Fruit fly (Drosophila melanogaster) whole organism, embryonic: ENCODE measurements around the gene kis.
A peak's percentile ranks its signal among the peaks of the same experiment; 100 is the strongest.

Experiments used
- Atf-2 ChIP-seq: fragments of 200-800 bp; sonication (Bioruptor generic); optimal IDR thresholded peaks from 2 replicates; lab custom pipeline; 2016; ENCODE audit warnings: missing biosample characterization, missing genetic modification characterization
- Awh ChIP-seq: fragments of 200-800 bp; sonication (Bioruptor generic); IDR thresholded peaks from 2 replicates; pipeline ENCODE4, ENCODE4 v1.3.6; 2022; ENCODE audit warnings: missing biosample characterization, missing genetic modification characterization
- CG10321 ChIP-seq: fragments of 200-800 bp; sonication (Bioruptor generic); IDR thresholded peaks from 2 replicates; pipeline ENCODE4 v1.3.6; 2022; ENCODE audit warnings: missing biosample characterization, missing genetic modification characterization
- CG11456 ChIP-seq: fragments of 200-800 bp; sonication (Bioruptor generic); IDR thresholded peaks from 3 replicates; pipeline ENCODE4 v1.3.6; 2022; ENCODE audit warnings: missing biosample characterization, missing genetic modification characterization
- CG11695 ChIP-seq: fragments of 200-800 bp; sonication (Bioruptor generic); IDR thresholded peaks from 3 replicates; pipeline ENCODE4 v1.3.6; 2022; ENCODE audit warnings: missing biosample characterization, missing genetic modification characterization
- CG13894 ChIP-seq: fragments of 200-800 bp; sonication (Bioruptor generic); optimal IDR thresholded peaks from 3 replicates; lab custom pipeline; 2018; ENCODE audit warnings: missing biosample characterization, mild to moderate bottlenecking, missing genetic modification characterization, moderate library complexity
- CG14710 ChIP-seq: fragments of 200-800 bp; sonication (Bioruptor generic); optimal IDR thresholded peaks from 3 replicates; lab custom pipeline; 2019; ENCODE audit warnings: missing biosample characterization, mild to moderate bottlenecking, missing genetic modification characterization, moderate library complexity
- CG14860 ChIP-seq: fragments of 200-800 bp; sonication (Bioruptor generic); IDR thresholded peaks from 3 replicates; pipeline ENCODE4 v1.3.6; 2022; ENCODE audit warnings: missing biosample characterization, missing genetic modification characterization; ENCODE audit not compliant: partially characterized antibody
- CG15011 ChIP-seq: fragments of 200-800 bp; sonication (Bioruptor generic); optimal IDR thresholded peaks from 3 replicates; lab custom pipeline; 2018; ENCODE audit warnings: missing biosample characterization, mild to moderate bottlenecking, missing genetic modification characterization
- CG15269 ChIP-seq: fragments of 200-800 bp; sonication (Bioruptor generic); optimal IDR thresholded peaks from 2 replicates; lab custom pipeline; 2018; ENCODE audit warnings: missing biosample characterization, mild to moderate bottlenecking, missing genetic modification characterization, moderate library complexity
- CG1602 ChIP-seq: fragments of 200-800 bp; sonication (Bioruptor generic); optimal IDR thresholded peaks from 3 replicates; lab custom pipeline; 2016; ENCODE audit warnings: missing biosample characterization, missing genetic modification characterization
- CG1647 ChIP-seq: fragments of 200-800 bp; sonication (Bioruptor generic); optimal IDR thresholded peaks from 3 replicates; lab custom pipeline; 2016; ENCODE audit warnings: missing biosample characterization, missing genetic modification characterization
- CG17385 ChIP-seq: fragments of 200-800 bp; sonication (Bioruptor generic); optimal IDR thresholded peaks from 3 replicates; lab custom pipeline; 2018; ENCODE audit warnings: missing biosample characterization, mild to moderate bottlenecking, missing genetic modification characterization
- CG17829 ChIP-seq: fragments of 200-800 bp; optimal IDR thresholded peaks from 2 replicates; lab custom pipeline; 2019; ENCODE audit warnings: missing biosample characterization, mild to moderate bottlenecking, missing genetic modification characterization, moderate library complexity
- CG2129 ChIP-seq: fragments of 200-800 bp; sonication (Bioruptor generic); IDR thresholded peaks from 2 replicates; pipeline ENCODE4 v1.3.6; 2022; ENCODE audit warnings: missing biosample characterization, missing genetic modification characterization; ENCODE audit not compliant: partially characterized antibody
- CG2678 ChIP-seq: fragments of 200-800 bp; sonication (Bioruptor generic); optimal IDR thresholded peaks from 3 replicates; lab custom pipeline; 2019; ENCODE audit warnings: missing biosample characterization, mild to moderate bottlenecking, missing genetic modification characterization, moderate library complexity
- CG2712 ChIP-seq: fragments of 200-800 bp; optimal IDR thresholded peaks from 3 replicates; lab custom pipeline; 2019; ENCODE audit warnings: missing biosample characterization, mild to moderate bottlenecking, missing genetic modification characterization, moderate library complexity
- CG3407 ChIP-seq: fragments of 200-800 bp; sonication (Bioruptor generic); optimal IDR thresholded peaks from 2 replicates; lab custom pipeline; 2018; ENCODE audit warnings: missing biosample characterization, mild to moderate bottlenecking, missing genetic modification characterization
- CG5953 ChIP-seq: fragments of 200-800 bp; sonication (Bioruptor generic); IDR thresholded peaks from 2 replicates; pipeline ENCODE4 v1.3.6; 2022; ENCODE audit warnings: missing biosample characterization, missing genetic modification characterization
- CG6689 ChIP-seq: fragments of 200-800 bp; sonication (Bioruptor generic); IDR thresholded peaks from 2 replicates; pipeline ENCODE4 v1.3.6; 2022; ENCODE audit warnings: missing biosample characterization, missing genetic modification characterization
- CG6813 ChIP-seq: fragments of 200-800 bp; sonication (Bioruptor generic); optimal IDR thresholded peaks from 2 replicates; lab custom pipeline; 2017; ENCODE audit warnings: missing biosample characterization, missing genetic modification characterization, mild to moderate bottlenecking, moderate library complexity, missing genetic modification reagents
- CG9437 ChIP-seq: fragments of 200-800 bp; sonication (Bioruptor generic); optimal IDR thresholded peaks from 2 replicates; lab custom pipeline; 2018; ENCODE audit warnings: missing biosample characterization, mild to moderate bottlenecking, missing genetic modification characterization
- CG9609 ChIP-seq: fragments of 200-800 bp; sonication (Bioruptor generic); optimal IDR thresholded peaks from 3 replicates; lab custom pipeline; 2016; ENCODE audit warnings: missing biosample characterization, missing genetic modification characterization
- Dek ChIP-seq: fragments of 200-800 bp; sonication (Bioruptor generic); optimal IDR thresholded peaks from 3 replicates; lab custom pipeline; 2019; ENCODE audit warnings: missing biosample characterization, mild to moderate bottlenecking, missing genetic modification characterization, moderate library complexity
- Ets65A ChIP-seq: fragments of 200-800 bp; sonication (Bioruptor generic); peaks from one replicate; lab custom pipeline; 2016; ENCODE audit warnings: missing biosample characterization, missing genetic modification characterization
- Hand ChIP-seq: fragments of 200-800 bp; sonication (Bioruptor generic); optimal IDR thresholded peaks from 2 replicates; lab custom pipeline; 2017; ENCODE audit warnings: mild to moderate bottlenecking, missing biosample characterization, missing genetic modification reagents, missing genetic modification characterization
- Kr ChIP-seq: fragments of 200-800 bp; sonication (Bioruptor generic); optimal IDR thresholded peaks from 2 replicates; lab custom pipeline; 2017; ENCODE audit warnings: missing biosample characterization, mild to moderate bottlenecking, missing genetic modification characterization
- Lhr ChIP-seq: fragments of 200-800 bp; sonication (Bioruptor generic); optimal IDR thresholded peaks from 3 replicates; lab custom pipeline; 2017; ENCODE audit warnings: mild to moderate bottlenecking, missing biosample characterization, missing genetic modification reagents, missing genetic modification characterization
- Max ChIP-seq: fragments of 200-800 bp; sonication (Bioruptor generic); optimal IDR thresholded peaks from 2 replicates; lab custom pipeline; 2016; ENCODE audit warnings: missing biosample characterization, mild to moderate bottlenecking, missing genetic modification characterization
- Sox100B ChIP-seq: fragments of 200-800 bp; sonication (Bioruptor generic); optimal IDR thresholded peaks from 3 replicates; lab custom pipeline; 2018; ENCODE audit warnings: missing biosample characterization, mild to moderate bottlenecking, missing genetic modification characterization
- Vsx1 ChIP-seq: fragments of 200-800 bp; sonication (Bioruptor generic); optimal IDR thresholded peaks from 2 replicates; lab custom pipeline; 2017; ENCODE audit warnings: missing biosample characterization, mild to moderate bottlenecking, missing genetic modification characterization, missing genetic modification reagents
- ase ChIP-seq: fragments of 200-800 bp; sonication (Bioruptor generic); IDR thresholded peaks from 3 replicates; pipeline ENCODE4 v1.3.6; 2022; ENCODE audit warnings: missing biosample characterization, missing genetic modification characterization
- bab2 ChIP-seq: fragments of 200-800 bp; sonication (Bioruptor generic); optimal IDR thresholded peaks from 2 replicates; lab custom pipeline; 2016; ENCODE audit warnings: missing biosample characterization, missing genetic modification characterization
- bcd ChIP-seq: fragments of 200-800 bp; sonication (Bioruptor generic); optimal IDR thresholded peaks from 2 replicates; lab custom pipeline; 2017; ENCODE audit warnings: missing biosample characterization, mild to moderate bottlenecking, missing genetic modification characterization
- chinmo ChIP-seq: fragments of 200-800 bp; sonication (Bioruptor generic); IDR thresholded peaks from 4 replicates; pipeline ENCODE4 v1.3.6; 2022; ENCODE audit warnings: missing biosample characterization, missing genetic modification characterization; ENCODE audit not compliant: partially characterized antibody
- chm ChIP-seq: fragments of 200-800 bp; sonication (Bioruptor generic); IDR thresholded peaks from 2 replicates; pipeline ENCODE4 v1.3.6; 2022; ENCODE audit warnings: missing biosample characterization, missing genetic modification characterization
- danr ChIP-seq: fragments of 200-800 bp; sonication (Bioruptor generic); IDR thresholded peaks from 2 replicates; pipeline ENCODE4 v1.3.6; 2022; ENCODE audit warnings: missing biosample characterization, missing genetic modification characterization
- dmrt99B ChIP-seq: fragments of 200-800 bp; sonication (Bioruptor generic); optimal IDR thresholded peaks from 2 replicates; lab custom pipeline; 2018; ENCODE audit warnings: missing biosample characterization, mild to moderate bottlenecking, missing genetic modification characterization, moderate library complexity
- mld ChIP-seq: fragments of 200-800 bp; sonication (Bioruptor generic); IDR thresholded peaks from 3 replicates; pipeline ENCODE4 v1.3.6; 2022; ENCODE audit warnings: missing biosample characterization, missing genetic modification characterization; ENCODE audit not compliant: partially characterized antibody
- org-1 ChIP-seq: fragments of 200-800 bp; sonication (Bioruptor generic); optimal IDR thresholded peaks from 2 replicates; lab custom pipeline; 2017; ENCODE audit warnings: missing biosample characterization, missing genetic modification characterization
- pnt ChIP-seq: fragments of 200-800 bp; sonication (Bioruptor generic); optimal IDR thresholded peaks from 3 replicates; lab custom pipeline; 2016; ENCODE audit warnings: missing biosample characterization, missing genetic modification characterization
- prd ChIP-seq, 3 experiments: fragments of >200 bp in 2 of 3; fragments of 200-800 bp in 1 of 3; sonication (Bioruptor generic) in 1 of 3; optimal IDR thresholded peaks in 2 of 3; IDR thresholded peaks in 1 of 3; 2 replicates in 2 of 3; 3 replicates in 1 of 3; pipeline versions ENCODE4 v1.3.6 to Lab custom; 2017 to 2022; ENCODE audit warnings: missing biosample characterization in 1 of 3, missing genetic modification characterization in 1 of 3
- pzg ChIP-seq: fragments of 200-800 bp; sonication (Bioruptor generic); optimal IDR thresholded peaks from 3 replicates; lab custom pipeline; 2018; ENCODE audit warnings: missing biosample characterization, mild to moderate bottlenecking, missing genetic modification characterization, moderate library complexity
- ranshi ChIP-seq: fragments of 200-800 bp; sonication (Bioruptor generic); IDR thresholded peaks from 2 replicates; pipeline ENCODE4 v1.3.6; 2022; ENCODE audit warnings: missing biosample characterization, missing genetic modification characterization
- tin ChIP-seq: fragments of 200-800 bp; sonication (Bioruptor generic); optimal IDR thresholded peaks from 3 replicates; lab custom pipeline; 2016; ENCODE audit warnings: missing biosample characterization, missing genetic modification characterization
- tna ChIP-seq: fragments of 200-800 bp; sonication (Bioruptor generic); IDR thresholded peaks from 2 replicates; pipeline ENCODE4 v1.3.6; 2022; ENCODE audit warnings: missing biosample characterization, missing genetic modification characterization; ENCODE audit not compliant: partially characterized antibody
- tup ChIP-seq: fragments of 200-800 bp; sonication (Bioruptor generic); optimal IDR thresholded peaks from 2 replicates; lab custom pipeline; 2016; ENCODE audit warnings: missing biosample characterization, mild to moderate bottlenecking, missing genetic modification characterization, moderate library complexity
- zf30C ChIP-seq: fragments of 200-800 bp; sonication (Bioruptor generic); optimal IDR thresholded peaks from 3 replicates; lab custom pipeline; 2018; ENCODE audit warnings: missing biosample characterization, mild to moderate bottlenecking, missing genetic modification characterization

The kis gene

dm6 chr2L:182360-183144, 68.1 kb downstream of the kis start (continued):
- peak; percentile 100 for TF ChIP-seq CG9437 (GFP tag; lab: Kevin White, UChicago)
- TF ChIP-seq CG14860 (GFP tag; lab: Robert Waterston, UW): 0 out of 3 replicates have a peak, but pooled peaks have one; percentile 11
- TF ChIP-seq CG14710 (tag; lab: Kevin White, UChicago): no peak
- TF ChIP-seq Sox100B (GFP tag; lab: Kevin White, UChicago): no peak
- TF ChIP-seq pnt: no peak
- TF ChIP-seq CG3407 (GFP tag; lab: Kevin White, UChicago): no peak
- no peak for TF ChIP-seq CG2678 (tag; lab: Kevin White, UChicago)
- no peak for TF ChIP-seq CG11695 (GFP tag; lab: Robert Waterston, UW)
- no peak for TF ChIP-seq tup (GFP tag; lab: Kevin White, UChicago)
- TF ChIP-seq zf30C (GFP tag; lab: Kevin White, UChicago): no peak
- TF ChIP-seq CG9609 (GFP tag; lab: Kevin White, UChicago): no peak
- TF ChIP-seq CG10321 (GFP tag; lab: Robert Waterston, UW): no peak
- no peak for TF ChIP-seq ranshi (GFP tag; lab: Robert Waterston, UW)
- TF ChIP-seq Max (GFP tag; lab: Kevin White, UChicago): peak; percentile 41
- no peak for TF ChIP-seq danr (GFP tag; lab: Robert Waterston, UW)
- 0 out of 2 replicates have a peak, but pooled peaks have one; percentile 18 for TF ChIP-seq tna (GFP tag; lab: Robert Waterston, UW)
- TF ChIP-seq dmrt99B (tag; lab: Kevin White, UChicago): no peak
- 0 out of 4 replicates have a peak, but pooled peaks have one; percentile 75 for TF ChIP-seq chinmo (GFP tag; lab: Robert Waterston, UW)
- TF ChIP-seq CG17829 (tag; lab: Kevin White, UChicago): no peak
- no peak for TF ChIP-seq Awh (GFP tag; lab: Robert Waterston, UW)
- peak; percentile 41 for TF ChIP-seq pzg (GFP tag; lab: Kevin White, UChicago)
- no peak; the same call in 1 of the 2 replicates for TF ChIP-seq CG6689
- TF ChIP-seq CG17385: no peak
- TF ChIP-seq mld (GFP tag; lab: Robert Waterston, UW): no peak
- TF ChIP-seq ase (GFP tag; lab: Robert Waterston, UW): no peak
- TF ChIP-seq tin: no peak
- TF ChIP-seq prd (optimal IDR thresholded peaks at IDR 0.05; lab: Kevin White, UChicago): no peak
- TF ChIP-seq prd (GFP tag; IDR thresholded peaks at IDR 0.05; lab: Robert Waterston, UW): no peak
- no peak for TF ChIP-seq Vsx1 (GFP tag; lab: Kevin White, UChicago)
- no peak for TF ChIP-seq CG15011
- TF ChIP-seq CG2712 (tag; lab: Kevin White, UChicago): peak; percentile 28
- TF ChIP-seq CG6813 (GFP tag; lab: Kevin White, UChicago): no peak
- TF ChIP-seq CG1602: no peak
- no peak for TF ChIP-seq bab2 (GFP tag; lab: Kevin White, UChicago)
- no peak for TF ChIP-seq bcd (GFP tag; lab: Kevin White, UChicago)
- TF ChIP-seq chm (GFP tag; lab: Robert Waterston, UW): no peak
- TF ChIP-seq Atf-2 (GFP tag; lab: Kevin White, UChicago): no peak
- TF ChIP-seq CG15269: no peak
- no peak for TF ChIP-seq CG5953
- TF ChIP-seq Hand (GFP tag; lab: Kevin White, UChicago): no peak
- no peak for TF ChIP-seq Dek (tag; lab: Kevin White, UChicago)
- TF ChIP-seq Kr: no peak
- TF ChIP-seq Ets65A (GFP tag; lab: Kevin White, UChicago): no peak
- TF ChIP-seq org-1 (GFP tag; lab: Kevin White, UChicago): no peak
- TF ChIP-seq CG13894 (tag; lab: Kevin White, UChicago): no peak
- TF ChIP-seq CG2129 (GFP tag; lab: Robert Waterston, UW): no peak
- no peak for TF ChIP-seq CG11456 (GFP tag; lab: Robert Waterston, UW)
- TF ChIP-seq Lhr (GFP tag; lab: Kevin White, UChicago): no peak
- no peak for TF ChIP-seq CG1647 (GFP tag; lab: Kevin White, UChicago)
